Fruit fly (Drosophila melanogaster) whole organism, prepupa: ENCODE measurements around the gene CG13482.
A peak's percentile ranks its signal among the peaks of the same experiment; 100 is the strongest.

Experiments used
- CG10669 ChIP-seq: fragments of 200-800 bp; sonication (Bioruptor generic); optimal IDR thresholded peaks from 3 replicates; lab custom pipeline; 2018; ENCODE audit warnings: missing biosample characterization, mild to moderate bottlenecking, missing genetic modification characterization, moderate library complexity
- CG11762 ChIP-seq: fragments of 200-800 bp; sonication (Bioruptor generic); optimal IDR thresholded peaks from 3 replicates; lab custom pipeline; 2016; ENCODE audit warnings: missing biosample characterization, missing genetic modification characterization; ENCODE audit not compliant: insufficient read depth
- CG11902 ChIP-seq: fragments of 200-800 bp; sonication (Bioruptor generic); optimal IDR thresholded peaks from 3 replicates; lab custom pipeline; 2016; ENCODE audit warnings: missing biosample characterization, missing genetic modification characterization
- CG15336 ChIP-seq: fragments of 200-800 bp; sonication (Bioruptor generic); IDR thresholded peaks from 2 replicates; pipeline ENCODE4 v1.3.6; 2022; ENCODE audit warnings: missing biosample characterization, missing genetic modification characterization
- CG1621 ChIP-seq: fragments of 200-800 bp; sonication (Bioruptor generic); optimal IDR thresholded peaks from 3 replicates; lab custom pipeline; 2018; ENCODE audit warnings: missing biosample characterization, mild to moderate bottlenecking, missing genetic modification characterization
- CG16779 ChIP-seq: fragments of 200-800 bp; sonication (Bioruptor generic); optimal IDR thresholded peaks from 3 replicates; lab custom pipeline; 2017; ENCODE audit warnings: missing biosample characterization, mild to moderate bottlenecking, missing genetic modification characterization
- CG3032 ChIP-seq: fragments of 200-800 bp; optimal IDR thresholded peaks from 2 replicates; lab custom pipeline; 2019; ENCODE audit warnings: missing biosample characterization, mild to moderate bottlenecking, missing genetic modification characterization, moderate library complexity
- CG31627 ChIP-seq: fragments of 200-800 bp; sonication (Bioruptor generic); optimal IDR thresholded peaks from 3 replicates; lab custom pipeline; 2016; ENCODE audit warnings: missing biosample characterization, missing genetic modification characterization
- CG32006 ChIP-seq: fragments of 200-800 bp; sonication (Bioruptor generic); optimal IDR thresholded peaks from 3 replicates; lab custom pipeline; 2017; ENCODE audit warnings: missing biosample characterization, mild to moderate bottlenecking, missing genetic modification characterization
- CG34406 ChIP-seq: fragments of 200-800 bp; sonication (Bioruptor generic); optimal IDR thresholded peaks from 3 replicates; lab custom pipeline; 2016; ENCODE audit warnings: missing biosample characterization, missing genetic modification characterization
- CG3919 ChIP-seq: fragments of 200-800 bp; sonication (Bioruptor generic); optimal IDR thresholded peaks from 3 replicates; lab custom pipeline; 2016; ENCODE audit warnings: missing biosample characterization, missing genetic modification characterization
- CG4318 ChIP-seq: fragments of 200-800 bp; sonication (Bioruptor generic); optimal IDR thresholded peaks from 3 replicates; lab custom pipeline; 2017; ENCODE audit warnings: missing biosample characterization, mild to moderate bottlenecking, missing genetic modification characterization
- CG6276 ChIP-seq: fragments of 200-800 bp; sonication (Bioruptor generic); optimal IDR thresholded peaks from 2 replicates; lab custom pipeline; 2017; ENCODE audit warnings: missing biosample characterization, mild to moderate bottlenecking, missing genetic modification characterization
- CG6792 ChIP-seq: fragments of 200-800 bp; sonication (Bioruptor generic); optimal IDR thresholded peaks from 3 replicates; lab custom pipeline; 2016; ENCODE audit warnings: missing biosample characterization, missing genetic modification characterization
- CG6808 ChIP-seq: fragments of 200-800 bp; sonication (Bioruptor generic); optimal IDR thresholded peaks from 3 replicates; lab custom pipeline; 2017; ENCODE audit warnings: missing biosample characterization, missing genetic modification characterization, mild to moderate bottlenecking, moderate library complexity, missing genetic modification reagents
- CG8119 ChIP-seq: fragments of 200-800 bp; sonication (Bioruptor generic); IDR thresholded peaks from 3 replicates; pipeline ENCODE4 v1.3.6; 2022; ENCODE audit warnings: missing biosample characterization, missing genetic modification characterization
- CG8319 ChIP-seq: fragments of 200-800 bp; sonication (Bioruptor generic); optimal IDR thresholded peaks from 3 replicates; lab custom pipeline; 2016; ENCODE audit warnings: missing biosample characterization, missing genetic modification characterization
- CG9139 ChIP-seq: fragments of 200-800 bp; sonication (Bioruptor generic); optimal IDR thresholded peaks from 3 replicates; lab custom pipeline; 2017; ENCODE audit warnings: missing biosample characterization, mild to moderate bottlenecking, missing genetic modification characterization
- Eip75B ChIP-seq: fragments of 200-800 bp; sonication (Bioruptor generic); optimal IDR thresholded peaks from 3 replicates; lab custom pipeline; 2016; ENCODE audit warnings: missing biosample characterization, missing genetic modification characterization
- Eip78C ChIP-seq: fragments of 200-800 bp; sonication (Bioruptor generic); peaks from one replicate; lab custom pipeline; 2016; ENCODE audit warnings: missing biosample characterization, missing genetic modification characterization
- Ets96B ChIP-seq: fragments of 200-800 bp; optimal IDR thresholded peaks from 2 replicates; lab custom pipeline; 2019; ENCODE audit warnings: missing biosample characterization, mild to moderate bottlenecking, missing genetic modification characterization, moderate library complexity
- Hr38 ChIP-seq: sonication (Bioruptor generic); optimal IDR thresholded peaks from 2 replicates; lab custom pipeline; 2016; ENCODE audit warnings: missing biosample characterization, missing genetic modification characterization
- Hr4 ChIP-seq: fragments of 200-800 bp; sonication (Bioruptor generic); optimal IDR thresholded peaks from 3 replicates; lab custom pipeline; 2016; ENCODE audit warnings: missing biosample characterization, missing genetic modification characterization
- Lpt ChIP-seq: fragments of 200-800 bp; sonication (Bioruptor generic); optimal IDR thresholded peaks from 3 replicates; lab custom pipeline; 2016; ENCODE audit warnings: missing biosample characterization, missing genetic modification characterization
- Met ChIP-seq: fragments of 200-800 bp; sonication (Bioruptor generic); optimal IDR thresholded peaks from 3 replicates; lab custom pipeline; 2016; ENCODE audit warnings: missing biosample characterization, missing genetic modification characterization
- OdsH ChIP-seq: fragments of 200-800 bp; sonication (Bioruptor generic); optimal IDR thresholded peaks from 3 replicates; lab custom pipeline; 2016; ENCODE audit warnings: missing biosample characterization, missing genetic modification characterization
- Smox ChIP-seq: fragments of 200-800 bp; sonication (Bioruptor generic); optimal IDR thresholded peaks from 3 replicates; lab custom pipeline; 2016; ENCODE audit warnings: missing biosample characterization, missing genetic modification characterization
- Sox102F ChIP-seq: fragments of 200-800 bp; sonication (Bioruptor generic); optimal IDR thresholded peaks from 2 replicates; lab custom pipeline; 2016; ENCODE audit warnings: missing biosample characterization, mild to moderate bottlenecking, missing genetic modification characterization
- Sox14 ChIP-seq: fragments of 200-800 bp; sonication (Bioruptor generic); optimal IDR thresholded peaks from 3 replicates; lab custom pipeline; 2016; ENCODE audit warnings: missing biosample characterization, missing genetic modification characterization
- achi ChIP-seq: fragments of 200-800 bp; sonication (Bioruptor generic); optimal IDR thresholded peaks from 3 replicates; lab custom pipeline; 2016; ENCODE audit warnings: missing biosample characterization, missing genetic modification characterization
- cyc ChIP-seq: fragments of 200-800 bp; sonication (Bioruptor generic); optimal IDR thresholded peaks from 3 replicates; lab custom pipeline; 2016; ENCODE audit warnings: missing biosample characterization, missing genetic modification characterization
- dac ChIP-seq: fragments of 200-800 bp; sonication (Bioruptor generic); optimal IDR thresholded peaks from 2 replicates; lab custom pipeline; 2017; ENCODE audit warnings: missing biosample characterization, mild to moderate bottlenecking, missing genetic modification characterization
- dsx ChIP-seq: fragments of 200-800 bp; optimal IDR thresholded peaks from 3 replicates; lab custom pipeline; 2019; ENCODE audit warnings: missing biosample characterization, mild to moderate bottlenecking, missing genetic modification characterization, moderate library complexity; ENCODE audit not compliant: poor library complexity, severe bottlenecking
- eg ChIP-seq: fragments of 200-800 bp; sonication (Bioruptor generic); IDR thresholded peaks from 3 replicates; pipeline ENCODE4 v1.3.6; 2022; ENCODE audit warnings: missing biosample characterization, missing genetic modification characterization
- fd85E ChIP-seq: fragments of 200-800 bp; sonication (Bioruptor generic); optimal IDR thresholded peaks from 3 replicates; lab custom pipeline; 2016; ENCODE audit warnings: missing biosample characterization, missing genetic modification characterization
- fkh ChIP-seq: fragments of 200-800 bp; sonication (Bioruptor generic); optimal IDR thresholded peaks from 3 replicates; lab custom pipeline; 2017; ENCODE audit warnings: missing biosample characterization, mild to moderate bottlenecking, missing genetic modification characterization, moderate library complexity
- net ChIP-seq: fragments of 200-800 bp; sonication (Bioruptor generic); optimal IDR thresholded peaks from 3 replicates; lab custom pipeline; 2016; ENCODE audit warnings: missing biosample characterization, missing genetic modification characterization
- salr ChIP-seq, 2 experiments: fragments of 200-800 bp; sonication (Bioruptor generic); optimal IDR thresholded peaks; 3 replicates each; lab custom pipeline; 2016 to 2018; ENCODE audit warnings: missing biosample characterization in 2 of 2, missing genetic modification characterization in 2 of 2, mild to moderate bottlenecking in 1 of 2
- ss ChIP-seq, 2 experiments: fragments of 200-800 bp; sonication (Bioruptor generic); optimal IDR thresholded peaks; 2 replicates in 1 of 2; 3 replicates in 1 of 2; lab custom pipeline; 2017 to 2018; ENCODE audit warnings: mild to moderate bottlenecking in 2 of 2, missing biosample characterization in 2 of 2, missing genetic modification characterization in 2 of 2, moderate library complexity in 1 of 2
- svp ChIP-seq: fragments of 200-800 bp; sonication (Bioruptor generic); peaks from one replicate; lab custom pipeline; 2016; ENCODE audit warnings: missing biosample characterization, missing genetic modification characterization
- vri ChIP-seq: fragments of 200-800 bp; sonication (Bioruptor generic); optimal IDR thresholded peaks from 3 replicates; lab custom pipeline; 2016; ENCODE audit warnings: missing biosample characterization, mild to moderate bottlenecking, missing genetic modification characterization

Gene CG13482

DNA sequence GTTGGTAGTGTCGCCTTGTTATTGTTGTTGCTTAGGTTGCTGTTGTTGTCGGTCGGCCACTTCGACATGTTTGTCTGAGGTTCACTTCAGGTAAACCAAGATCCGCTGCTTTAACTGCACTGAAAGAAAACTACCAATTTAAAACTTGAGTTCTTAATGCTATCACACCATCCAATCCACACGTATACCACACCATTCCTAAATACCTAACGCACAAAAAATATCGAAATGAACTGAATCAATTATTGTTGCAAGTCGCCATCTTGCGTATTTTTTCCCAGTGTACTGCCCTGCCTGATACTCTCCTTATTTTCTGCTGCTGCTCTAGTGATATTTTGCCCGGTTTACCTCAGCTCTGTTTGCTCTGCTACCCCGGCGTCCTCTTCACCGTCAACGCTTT lies 9.7 kb downstream of the CG13482 start (continued):
- peak; percentile 93 for TF ChIP-seq eg
- TF ChIP-seq dac (GFP tag; lab: Kevin White, UChicago) = peak; percentile 91
- peak; percentile 66 for TF ChIP-seq Met (GFP tag; lab: Kevin White, UChicago)
- peak; percentile 91 for TF ChIP-seq CG1621 (tag; lab: Kevin White, UChicago)
- peak; percentile 74 for TF ChIP-seq vri (GFP tag; lab: Kevin White, UChicago)
- peak; percentile 76 for TF ChIP-seq CG31627 (GFP tag; lab: Kevin White, UChicago)
- TF ChIP-seq CG32006 (GFP tag; lab: Kevin White, UChicago) = peak; percentile 94
- TF ChIP-seq achi (GFP tag; lab: Kevin White, UChicago) = peak; percentile 92

dm6 chr3L:14343344-14343972 lies 14.3 kb downstream of the CG13482 start:
- no peak for TF ChIP-seq CG3032 (tag; lab: Kevin White, UChicago)
- TF ChIP-seq ss (GFP tag; optimal IDR thresholded peaks at IDR 0.05; lab: Kevin White, UChicago) = no peak
- no peak for TF ChIP-seq fd85E (GFP tag; lab: Kevin White, UChicago)
- TF ChIP-seq CG8119 (GFP tag; lab: Robert Waterston, UW) = peak; percentile 31; the same call in 1 of the 3 replicates
- no peak for TF ChIP-seq salr (GFP tag; optimal IDR thresholded peaks at IDR 0.05; lab: Kevin White, UChicago)
- no peak for TF ChIP-seq dac (GFP tag; lab: Kevin White, UChicago)

- peak; percentile 32 for TF ChIP-seq svp (GFP tag; lab: Kevin White, UChicago)
- TF ChIP-seq CG3919 (GFP tag; lab: Kevin White, UChicago) = peak; percentile 38
- TF ChIP-seq CG6792 (GFP tag; lab: Kevin White, UChicago) = no peak
- no peak for TF ChIP-seq Sox14 (GFP tag; lab: Kevin White, UChicago)
- TF ChIP-seq CG6808 (GFP tag; lab: Kevin White, UChicago) = no peak
- no peak for TF ChIP-seq CG3032 (tag; lab: Kevin White, UChicago)
- peak; percentile 9 for TF ChIP-seq Ets96B (tag; lab: Kevin White, UChicago)
- TF ChIP-seq CG10669 (GFP tag; lab: Kevin White, UChicago) = peak; percentile 21
- TF ChIP-seq CG9139 (GFP tag; lab: Kevin White, UChicago) = no peak
- TF ChIP-seq CG6276 (GFP tag; lab: Kevin White, UChicago) = no peak
- peak; percentile 39 for TF ChIP-seq Eip78C (GFP tag; lab: Kevin White, UChicago)
- TF ChIP-seq CG8119 (GFP tag; lab: Robert Waterston, UW) = 0 out of 3 replicates have a peak, but pooled peaks have one; percentile 38
- TF ChIP-seq Sox102F (GFP tag; lab: Kevin White, UChicago) = no peak
- TF ChIP-seq Met (GFP tag; lab: Kevin White, UChicago) = peak; percentile 12
- TF ChIP-seq CG11902 = no peak
- TF ChIP-seq ss (GFP tag; optimal IDR thresholded peaks at IDR 0.05; lab: Kevin White, UChicago) = no peak
Measured at dm6 chr3L:14346546-14346945, 17.4 kb downstream of the CG13482 start.

DNA sequence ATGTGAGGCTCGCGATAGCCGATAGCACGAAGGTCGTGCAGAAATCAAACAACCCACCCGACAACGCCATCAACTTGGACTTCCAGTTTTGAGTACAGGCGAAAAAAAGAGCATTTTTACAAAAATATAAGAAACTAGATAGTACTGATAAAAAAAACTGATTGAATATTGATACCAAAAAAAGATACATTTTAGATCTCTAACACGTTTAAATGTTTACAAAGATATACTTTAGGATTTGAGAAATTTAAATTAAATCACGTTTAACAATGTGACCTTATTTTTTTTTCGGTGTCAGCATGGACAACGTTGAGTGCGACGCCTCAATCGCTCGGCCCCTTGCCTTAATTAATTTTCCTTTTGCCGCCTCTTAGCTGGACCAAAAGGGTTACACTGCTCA lies 21.1 kb downstream of the CG13482 start:
- peak; percentile 48 for TF ChIP-seq Eip75B (GFP tag; lab: Kevin White, UChicago)
- peak; percentile 86 for TF ChIP-seq Eip78C (GFP tag; lab: Kevin White, UChicago)
- no peak for TF ChIP-seq CG4318 (GFP tag; lab: Kevin White, UChicago)
- TF ChIP-seq fd85E (GFP tag; lab: Kevin White, UChicago) = no peak
- TF ChIP-seq CG6792 (GFP tag; lab: Kevin White, UChicago) = peak; percentile 62
- TF ChIP-seq OdsH (GFP tag; lab: Kevin White, UChicago) = peak; percentile 50
- TF ChIP-seq dsx = peak; percentile 26
- TF ChIP-seq CG9139 (GFP tag; lab: Kevin White, UChicago) = no peak
- peak; percentile 20 for TF ChIP-seq CG8319 (GFP tag; lab: Kevin White, UChicago)
- peak; percentile 60 for TF ChIP-seq Smox (GFP tag; lab: Kevin White, UChicago)
- TF ChIP-seq Sox14 (GFP tag; lab: Kevin White, UChicago) = peak; percentile 65
- TF ChIP-seq CG15336 (GFP tag; lab: Robert Waterston, UW) = peak; percentile 57
- peak; percentile 48 for TF ChIP-seq CG3032 (tag; lab: Kevin White, UChicago)
- no peak for TF ChIP-seq CG11902
- TF ChIP-seq CG6276 (GFP tag; lab: Kevin White, UChicago) = no peak
- peak; percentile 56 for TF ChIP-seq Sox102F (GFP tag; lab: Kevin White, UChicago)
- TF ChIP-seq Hr38 (GFP tag; lab: Kevin White, UChicago) = no peak
- TF ChIP-seq dac (GFP tag; lab: Kevin White, UChicago) = no peak
- TF ChIP-seq svp (GFP tag; lab: Kevin White, UChicago) = peak; percentile 85
- peak; percentile 75 for TF ChIP-seq Met (GFP tag; lab: Kevin White, UChicago)
- TF ChIP-seq net (GFP tag; lab: Kevin White, UChicago) = peak; percentile 28
- TF ChIP-seq CG11762 = peak; percentile 25
- TF ChIP-seq CG16779 (tag; lab: Kevin White, UChicago) = no peak
- no peak for TF ChIP-seq eg
- no peak for TF ChIP-seq fkh
- TF ChIP-seq cyc = peak; percentile 52
- TF ChIP-seq CG34406 (GFP tag; lab: Kevin White, UChicago) = peak; percentile 55
- peak; percentile 64 for TF ChIP-seq CG3919 (GFP tag; lab: Kevin White, UChicago)
- peak; percentile 26 for TF ChIP-seq Hr4
- no peak for TF ChIP-seq Lpt (GFP tag; lab: Kevin White, UChicago)
- peak; percentile 25 for TF ChIP-seq vri (GFP tag; lab: Kevin White, UChicago)
